Worm (Caenorhabditis elegans) whole organism, L4 larva: ENCODE results near the gene col-90.
A peak's percentile ranks its signal among the peaks of the same experiment; 100 is the strongest.

Experiments used
- F37D6.2 ChIP-seq: sonication (generic microtip); optimal IDR thresholded peaks from 2 replicates; lab custom pipeline; 2016; ENCODE audit warnings: mild to moderate bottlenecking, missing genetic modification characterization, missing compliant biosample characterization
- dpl-1 ChIP-seq: fragments of 150-350 bp; optimal IDR thresholded peaks from 2 replicates; lab custom pipeline; 2014; ENCODE audit warnings: missing biosample characterization, missing genetic modification reagents, missing genetic modification characterization
- dve-1 ChIP-seq: sonication (generic microtip); optimal IDR thresholded peaks from 2 replicates; lab custom pipeline; 2017; ENCODE audit warnings: antibody characterized with exemption, mild to moderate bottlenecking, missing genetic modification characterization, missing compliant biosample characterization; ENCODE audit not compliant: insufficient read depth
- fos-1 ChIP-seq: fragments of 150-350 bp; optimal IDR thresholded peaks from 2 replicates; lab custom pipeline; 2014; ENCODE audit warnings: missing biosample characterization, missing genetic modification characterization
- hif-1 ChIP-seq, 2 experiments: sonication (generic microtip); optimal IDR thresholded peaks; 2 replicates each; lab custom pipeline; 2016 to 2017; ENCODE audit warnings: missing compliant biosample characterization in 2 of 2, missing genetic modification characterization in 2 of 2, missing genetic modification reagents in 2 of 2, missing genotype in 2 of 2, mild to moderate bottlenecking in 1 of 2
- lin-38 ChIP-seq: fragments of 200-800 bp; sonication (Bioruptor generic); IDR thresholded peaks from 2 replicates; pipeline ENCODE4 v1.3.6; 2022; ENCODE audit warnings: missing genetic modification reagents, missing genetic modification characterization, missing compliant biosample characterization
- nhr-11 ChIP-seq: fragments of 150-350 bp; optimal IDR thresholded peaks from 2 replicates; lab custom pipeline; 2014; ENCODE audit warnings: missing biosample characterization, missing genetic modification characterization
- nhr-237 ChIP-seq: sonication (generic microtip); optimal IDR thresholded peaks from 2 replicates; lab custom pipeline; 2017; ENCODE audit warnings: missing biosample characterization, missing genetic modification characterization
- skn-1 ChIP-seq: fragments of 150-350 bp; optimal IDR thresholded peaks from 2 replicates; lab custom pipeline; 2014; ENCODE audit warnings: missing biosample characterization, missing genetic modification characterization
- spr-3 ChIP-seq: fragments of 200-800 bp; sonication (Bioruptor generic); optimal IDR thresholded peaks from 2 replicates; lab custom pipeline; 2018; ENCODE audit warnings: mild to moderate bottlenecking, missing genetic modification characterization, missing compliant biosample characterization
- unc-130 ChIP-seq: sonication (generic microtip); optimal IDR thresholded peaks from 2 replicates; lab custom pipeline; 2016; ENCODE audit warnings: missing genetic modification reagents, missing genetic modification characterization, missing compliant biosample characterization
- unc-39 ChIP-seq: sonication (generic microtip); optimal IDR thresholded peaks from 2 replicates; lab custom pipeline; 2017; ENCODE audit warnings: missing biosample characterization, missing genetic modification characterization
- ztf-11 ChIP-seq: fragments of 150-350 bp; optimal IDR thresholded peaks from 2 replicates; lab custom pipeline; 2014; ENCODE audit warnings: missing biosample characterization, missing genetic modification characterization

- TF ChIP-seq fos-1 (tag; lab: Kevin White, UChicago) (no peak), ztf-11 (tag; lab: Kevin White, UChicago) (no peak), skn-1 (tag; lab: Kevin White, UChicago) (no peak), nhr-11 (no peak), lin-38 (GFP tag; lab: Robert Waterston, UW) (no peak), nhr-237 (tag; lab: Kevin White, UChicago) (no peak), F37D6.2 (no peak), unc-130 (GFP tag; lab: Kevin White, UChicago) (no peak), hif-1 (tag; optimal IDR thresholded peaks at IDR 0.05; lab: Kevin White, UChicago) (no peak), spr-3 (no peak), unc-39 (tag; lab: Kevin White, UChicago) (no peak), dpl-1 (GFP tag; lab: Kevin White, UChicago) (no peak), dve-1 (peak; percentile 16)
Observed at ce11 chrIII:7933235-7933634, 15.4 kb upstream of the col-90 start, which contains the start of gene ran-2.
